Worm (Caenorhabditis elegans) whole organism, L4 larva: ENCODE data around the gene pdi-6.

ENCODE experiments used
- ctbp-1 ChIP-seq: fragments of 200-800 bp; sonication (Bioruptor generic); IDR thresholded peaks from 2 replicates; pipeline ENCODE4 v1.3.6; 2022; ENCODE audit warnings: missing genetic modification reagents, missing genetic modification characterization, missing compliant biosample characterization
- fkh-10 ChIP-seq: fragments of 150-350 bp; optimal IDR thresholded peaks from 2 replicates; lab custom pipeline; 2014; ENCODE audit warnings: missing biosample characterization, missing genetic modification reagents, missing genetic modification characterization

Gene pdi-6

ce11 chrX:7019733-7020132 lies 48.6 kb downstream of the pdi-6 start, which contains the start of gene cah-5:
Gene cah-5, plus strand, starts transcription at chrX:7020033.
- TF ChIP-seq fkh-10 (GFP tag; lab: Kevin White, UChicago) = peak; percentile 48
- no peak for TF ChIP-seq ctbp-1 (GFP tag; lab: Robert Waterston, UW)
- TF ChIP-seq, all 104 proteins: peak for 1
